Worm (Caenorhabditis elegans): ENCODE results near the gene F56D1.1.

F56D1.1 gene

DNA sequence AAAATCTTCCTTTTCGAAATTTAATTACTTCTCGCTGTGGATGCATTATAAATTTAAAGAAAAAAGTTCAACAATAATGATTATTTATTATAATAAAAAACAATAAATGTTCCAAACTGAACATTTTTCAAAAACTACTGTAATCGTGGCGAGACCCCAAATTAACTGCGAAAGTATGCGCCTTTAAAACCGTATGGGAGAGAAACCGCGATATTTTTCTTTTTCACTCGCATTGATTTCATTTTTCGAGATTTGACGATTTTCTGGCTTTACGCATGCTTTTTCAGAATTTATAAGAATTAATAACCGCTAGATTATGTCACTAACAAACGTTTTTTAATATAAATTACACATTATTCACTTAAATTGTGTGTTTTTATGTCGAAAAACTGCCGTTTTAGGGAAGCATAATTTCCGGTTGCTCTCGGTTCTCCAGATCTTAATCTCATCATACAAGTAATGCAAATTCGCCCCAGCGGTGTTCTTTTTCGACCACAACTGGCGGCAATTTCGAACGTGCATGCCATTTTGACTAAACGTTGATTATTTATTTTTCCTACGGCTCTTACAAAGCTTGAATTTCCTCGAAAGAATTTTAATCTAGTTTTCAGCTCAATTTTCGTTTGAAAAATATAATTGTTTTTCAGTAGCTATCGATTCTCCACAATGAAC lies 22.7 kb downstream of the F56D1.1 start, which contains the start of gene F12A10.8 (continued):
- TF ChIP-seq lin-35 (GFP tag; optimal IDR thresholded peaks at IDR 0.05), result peak in 1 of 3 experiments; percentile 60
- peak; percentile 80 for TF ChIP-seq efl-1 (GFP tag; optimal IDR thresholded peaks at IDR 0.05)
- peak; percentile 22 for TF ChIP-seq snpc-4 (GFP tag; optimal IDR thresholded peaks at IDR 0.05)
- no peak for TF ChIP-seq snpc-4 (tag; optimal IDR thresholded peaks at IDR 0.05)
- peak; percentile 88 for TF ChIP-seq F33H1.4 (GFP tag; IDR thresholded peaks at IDR 0.05)
- TF ChIP-seq C17E4.6 (GFP tag; IDR thresholded peaks at IDR 0.05), result no peak

DNA sequence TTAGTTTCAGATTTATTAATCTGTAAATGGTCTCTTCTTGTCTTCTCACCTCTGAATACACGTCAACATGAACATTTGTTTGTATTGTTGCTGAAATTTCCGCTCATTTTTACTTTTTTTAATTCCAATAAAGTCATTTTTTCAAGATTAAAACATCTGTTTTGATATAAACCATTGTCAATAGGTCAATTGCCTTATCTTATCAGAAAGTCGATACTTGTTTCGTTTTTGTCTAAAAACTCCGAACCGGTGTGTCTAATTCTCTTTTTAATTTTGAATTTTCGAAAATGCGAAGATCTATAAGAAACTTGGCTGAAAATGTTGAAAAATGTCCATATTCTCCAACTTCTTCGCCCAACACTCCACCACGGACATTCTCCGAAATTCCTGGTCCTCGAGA lies 25.3 kb downstream of the F56D1.1 start, which contains the start of gene cyp-44A1:
Gene cyp-44A1 (plus strand): TSS at position 285 of the 400 bp plus-strand sequence.
- no peak for TF ChIP-seq egl-44 (GFP tag; IDR thresholded peaks at IDR 0.05)
- TF ChIP-seq hmg-1.2 (GFP tag; IDR thresholded peaks at IDR 0.05), result no peak
- no peak for TF ChIP-seq lin-26 (GFP tag; IDR thresholded peaks at IDR 0.05)
- no peak for TF ChIP-seq bed-1 (GFP tag; IDR thresholded peaks at IDR 0.05)
- no peak for TF ChIP-seq F57A8.1 (GFP tag; optimal IDR thresholded peaks at IDR 0.05)
- no peak for TF ChIP-seq lsy-27 (tag; optimal IDR thresholded peaks at IDR 0.05; ENCODE audit: borderline replicate concordance, insufficient read depth)
- TF ChIP-seq tlf-1 (GFP tag; optimal IDR thresholded peaks at IDR 0.05), result no peak
- TF ChIP-seq egrh-3 (GFP tag; IDR thresholded peaks at IDR 0.05), result no peak
- TF ChIP-seq him-1 (tag; optimal IDR thresholded peaks at IDR 0.05), result no peak
- TF ChIP-seq lin-35 (GFP tag; optimal IDR thresholded peaks at IDR 0.05), result no peak
- no peak for TF ChIP-seq F10E7.11 (tag; optimal IDR thresholded peaks at IDR 0.05)
- TF ChIP-seq lir-1 (GFP tag; conservative IDR thresholded peaks at IDR 0.05), result no peak
- TF ChIP-seq zim-3 (tag; optimal IDR thresholded peaks at IDR 0.05), result no peak
- no peak for TF ChIP-seq pbrm-1 (GFP tag; IDR thresholded peaks at IDR 0.05)
- TF ChIP-seq cebp-2 (GFP tag; IDR thresholded peaks at IDR 0.05), result no peak
- no peak for TF ChIP-seq hmg-20 (GFP tag; IDR thresholded peaks at IDR 0.05)
- no peak for TF ChIP-seq Y95B8A.8 (GFP tag; IDR thresholded peaks at IDR 0.05)
- no peak for TF ChIP-seq sdz-38 (tag; optimal IDR thresholded peaks at IDR 0.05)
- no peak for TF ChIP-seq xnd-1 (tag; optimal IDR thresholded peaks at IDR 0.05)

DNA sequence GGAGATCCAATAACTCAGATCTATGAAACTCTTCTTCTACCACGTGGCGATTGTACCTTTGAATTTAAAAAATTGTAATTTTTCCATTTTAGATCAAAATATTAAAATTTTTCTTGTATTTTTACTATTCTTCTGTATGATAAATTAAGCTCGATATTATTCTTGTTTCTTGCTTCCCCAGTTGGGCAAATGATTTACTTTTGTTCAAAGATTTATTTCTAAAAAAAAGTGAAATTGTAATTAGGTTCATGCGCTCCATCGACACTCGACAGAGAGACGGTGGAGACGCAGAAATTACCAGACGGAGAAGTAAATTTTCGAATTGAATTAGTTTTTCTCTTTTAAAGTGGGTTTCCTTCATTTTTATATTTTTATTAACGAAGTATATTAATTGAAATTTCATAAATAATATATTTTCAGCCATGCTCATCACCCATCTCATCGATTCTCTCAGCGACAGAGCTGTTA lies 27.4 kb downstream of the F56D1.1 start, which contains the start of gene npp-24:
Gene npp-24 (plus strand): TSS at position 51 of the 468 bp plus-strand sequence.
- TF ChIP-seq F33H1.4 (GFP tag; IDR thresholded peaks at IDR 0.05), result no peak
- peak in 1 of 3 experiments; percentile 43 for TF ChIP-seq lin-35 (GFP tag; optimal IDR thresholded peaks at IDR 0.05)

DNA sequence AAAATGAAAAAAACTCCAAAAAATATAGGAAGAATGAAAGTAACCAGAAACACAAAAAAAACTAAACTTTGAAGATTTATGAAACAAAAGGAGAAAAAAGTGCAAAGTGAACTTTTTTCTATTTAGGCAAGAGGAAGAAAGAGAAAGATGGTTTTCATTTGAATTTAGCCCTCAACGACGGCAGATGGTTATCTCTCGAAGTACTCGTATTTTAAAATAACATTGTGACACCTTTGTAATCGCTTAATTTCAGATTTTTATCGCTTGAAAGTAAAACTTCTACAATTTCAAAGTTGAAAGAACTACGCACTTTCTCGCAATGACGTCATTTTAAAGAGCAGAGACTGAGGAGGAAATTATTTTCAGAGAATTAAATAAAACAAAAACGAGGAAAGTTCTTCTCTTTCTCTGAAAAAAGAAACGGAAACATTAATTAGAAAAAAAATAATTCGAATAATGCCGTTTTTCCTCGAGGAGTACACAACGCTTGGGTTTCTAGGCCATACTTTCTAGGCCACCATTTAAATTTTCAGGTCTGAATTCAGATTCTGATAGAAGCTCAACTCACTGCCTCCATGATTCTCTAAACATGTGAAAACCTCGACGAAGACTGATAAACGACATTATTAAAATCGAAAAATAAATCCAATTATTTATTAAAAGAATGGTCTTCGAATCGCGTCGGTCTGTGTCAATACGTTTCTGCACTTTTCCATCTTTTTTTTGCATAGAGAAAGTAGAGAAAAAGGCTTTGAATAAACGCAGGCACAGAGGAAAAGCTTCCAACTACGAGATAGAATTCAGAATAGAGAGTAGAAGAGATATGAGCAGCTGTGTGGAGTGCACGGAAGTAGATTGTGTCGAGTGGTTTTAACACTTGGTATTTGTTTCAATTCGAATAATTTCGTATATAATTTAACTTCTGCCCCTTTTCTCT lies 33.3 kb downstream of the F56D1.1 start:
- no peak for TF ChIP-seq egl-18 (GFP tag; IDR thresholded peaks at IDR 0.05)
- TF ChIP-seq aptf-2 (GFP tag; conservative IDR thresholded peaks at IDR 0.05), result 0 out of 2 replicates have a peak, but pooled peaks have one; percentile 38
- TF ChIP-seq lin-54 (GFP tag; optimal IDR thresholded peaks at IDR 0.05), result peak; percentile 4
- peak in 1 of 3 experiments; percentile 13 for TF ChIP-seq lin-35 (GFP tag; optimal IDR thresholded peaks at IDR 0.05)
- peak; percentile 7 for TF ChIP-seq K12H6.12 (tag; optimal IDR thresholded peaks at IDR 0.05)
- TF ChIP-seq mel-28 (tag; optimal IDR thresholded peaks at IDR 0.05; ENCODE audit: borderline replicate concordance), result no peak
- 0 out of 2 replicates have a peak, but pooled peaks have one; percentile 39 for TF ChIP-seq dox-1 (GFP tag; IDR thresholded peaks at IDR 0.05)
- TF ChIP-seq F57C9.4 (tag; optimal IDR thresholded peaks at IDR 0.05), result no peak
- no peak for TF ChIP-seq sea-2 (GFP tag; IDR thresholded peaks at IDR 0.05)
- TF ChIP-seq snpc-4 (GFP tag; optimal IDR thresholded peaks at IDR 0.05), result no peak
- peak in 1 of 4 experiments; percentile 13 for TF ChIP-seq snpc-4 (tag; optimal IDR thresholded peaks at IDR 0.05)
- TF ChIP-seq unc-130 (GFP tag; optimal IDR thresholded peaks at IDR 0.05), result peak; percentile 57
- no peak for TF ChIP-seq cebp-2 (GFP tag; IDR thresholded peaks at IDR 0.05)
- TF ChIP-seq ztf-25 (GFP tag; IDR thresholded peaks at IDR 0.05), result no peak
- TF ChIP-seq xnd-1 (tag; optimal IDR thresholded peaks at IDR 0.05), result peak; percentile 76
- no peak for TF ChIP-seq let-607 (tag; optimal IDR thresholded peaks at IDR 0.05)
- TF ChIP-seq F33H1.4 (GFP tag; IDR thresholded peaks at IDR 0.05), result peak; percentile 42
- TF ChIP-seq mcd-1 (GFP tag; IDR thresholded peaks at IDR 0.05), result peak; percentile 41
- TF ChIP-seq atf-7 (tag; optimal IDR thresholded peaks at IDR 0.05), result peak; percentile 16
- TF ChIP-seq ZK185.1 (tag; optimal IDR thresholded peaks at IDR 0.05; ENCODE audit: poor library complexity, severe bottlenecking), result peak; percentile 65
- no peak for TF ChIP-seq F49E8.2 (tag; optimal IDR thresholded peaks at IDR 0.05; ENCODE audit: insufficient read depth)
